Worm (Caenorhabditis elegans): ENCODE results near the gene ugt-46.

Gene ugt-46

ce11 chrX:538083-538482 is 8.0 kb upstream of the ugt-46 start:
- no peak for TF ChIP-seq lsy-2 (tag; optimal IDR thresholded peaks at IDR 0.05)
- TF ChIP-seq xbp-1 (tag; optimal IDR thresholded peaks at IDR 0.05) = no peak
- TF ChIP-seq nhr-11 (tag; optimal IDR thresholded peaks at IDR 0.05) = no peak
- TF ChIP-seq blmp-1 (tag; optimal IDR thresholded peaks at IDR 0.05) = no peak
- TF ChIP-seq ztf-4 (tag; optimal IDR thresholded peaks at IDR 0.05) = no peak
- no peak for TF ChIP-seq nhr-71 (tag; optimal IDR thresholded peaks at IDR 0.05)

- TF ChIP-seq skn-1 (tag; optimal IDR thresholded peaks at IDR 0.05) (peak; percentile 99), fkh-8 (tag; optimal IDR thresholded peaks at IDR 0.05) (no peak)
Measured at ce11 chrX:536365-536764, 6.3 kb upstream of the ugt-46 start.

- TF ChIP-seq xbp-1 (tag; optimal IDR thresholded peaks at IDR 0.05) = peak; percentile 88
- peak; percentile 77 for TF ChIP-seq swsn-7 (tag; optimal IDR thresholded peaks at IDR 0.05)
- peak; percentile 63 for TF ChIP-seq C16A3.4 (tag; optimal IDR thresholded peaks at IDR 0.05)
- TF ChIP-seq ama-1 (optimal IDR thresholded peaks at IDR 0.05) = no peak
- TF ChIP-seq zag-1 (tag; optimal IDR thresholded peaks at IDR 0.05) = peak; percentile 4
- peak; percentile 69 to 81 for TF ChIP-seq lsy-2 (tag; optimal IDR thresholded peaks at IDR 0.05)
- TF ChIP-seq elt-3 (tag; optimal IDR thresholded peaks at IDR 0.05) = peak in 2 of 6 experiments; percentile 14 to 66
- peak; percentile 63 for TF ChIP-seq fkh-8 (tag; optimal IDR thresholded peaks at IDR 0.05)
- TF ChIP-seq dpl-1 (GFP tag; optimal IDR thresholded peaks at IDR 0.05) = peak in 2 of 3 experiments; percentile 14 to 25
- no peak for TF ChIP-seq hlh-17 (GFP tag; optimal IDR thresholded peaks at IDR 0.05; ENCODE audit: borderline replicate concordance)
- TF ChIP-seq lin-35 (GFP tag; optimal IDR thresholded peaks at IDR 0.05) = peak; percentile 62 to 65
- peak in 1 of 2 experiments; percentile 75 for TF ChIP-seq mdl-1 (tag; optimal IDR thresholded peaks at IDR 0.05)
- peak; percentile 53 to 66 for TF ChIP-seq efl-1 (optimal IDR thresholded peaks at IDR 0.05)
- peak; percentile 13 to 93 for TF ChIP-seq efl-1 (GFP tag; optimal IDR thresholded peaks at IDR 0.05 in 1 of 2)
- no peak for TF ChIP-seq ceh-63 (GFP tag; optimal IDR thresholded peaks at IDR 0.05)
- no peak for TF ChIP-seq hlh-4 (tag; optimal IDR thresholded peaks at IDR 0.05)
- no peak for TF ChIP-seq sup-37 (GFP tag; optimal IDR thresholded peaks at IDR 0.05)
- TF ChIP-seq nhr-20 (tag; optimal IDR thresholded peaks at IDR 0.05) = peak; percentile 87
- TF ChIP-seq hpl-2 (GFP tag; optimal IDR thresholded peaks at IDR 0.05) = peak; percentile 48
- TF ChIP-seq nhr-237 (tag; optimal IDR thresholded peaks at IDR 0.05) = peak; percentile 36
- peak; percentile 21 for TF ChIP-seq pax-3 (tag; optimal IDR thresholded peaks at IDR 0.05)
- peak; percentile 80 for TF ChIP-seq tbx-2 (tag; optimal IDR thresholded peaks at IDR 0.05)
- peak; percentile 65 for TF ChIP-seq dsc-1 (tag; optimal IDR thresholded peaks at IDR 0.05)
- TF ChIP-seq fkh-4 (tag; optimal IDR thresholded peaks at IDR 0.05; ENCODE audit: borderline replicate concordance) = no peak
- TF ChIP-seq nhr-77 (tag; optimal IDR thresholded peaks at IDR 0.05) = peak; percentile 42
- TF ChIP-seq C04F5.9 (tag; optimal IDR thresholded peaks at IDR 0.05) = peak; percentile 35
- peak; percentile 53 for TF ChIP-seq lin-39 (tag; optimal IDR thresholded peaks at IDR 0.05)
- no peak for TF ChIP-seq pqm-1 (tag; optimal IDR thresholded peaks at IDR 0.05)
- peak; percentile 71 for TF ChIP-seq nhr-11 (tag; optimal IDR thresholded peaks at IDR 0.05)
- peak; percentile 89 for TF ChIP-seq nhr-47 (tag; optimal IDR thresholded peaks at IDR 0.05)
- peak; percentile 43 for TF ChIP-seq lir-3 (tag; optimal IDR thresholded peaks at IDR 0.05; ENCODE audit: poor library complexity)
- no peak for TF ChIP-seq nhr-28 (tag; optimal IDR thresholded peaks at IDR 0.05)
- peak; percentile 82 for TF ChIP-seq rnt-1 (tag; optimal IDR thresholded peaks at IDR 0.05)
- TF ChIP-seq mef-2 (tag; optimal IDR thresholded peaks at IDR 0.05) = peak; percentile 64
- TF ChIP-seq grh-1 (GFP tag; IDR thresholded peaks at IDR 0.05) = peak; percentile 65
- peak; percentile 72 for TF ChIP-seq lin-13 (GFP tag; optimal IDR thresholded peaks at IDR 0.05)
- peak; percentile 42 for TF ChIP-seq F16B12.6 (tag; optimal IDR thresholded peaks at IDR 0.05)
- no peak for TF ChIP-seq nhr-76 (tag; optimal IDR thresholded peaks at IDR 0.05)
- no peak for TF ChIP-seq tlp-1 (tag; optimal IDR thresholded peaks at IDR 0.05)
- no peak for TF ChIP-seq snpc-4 (tag; optimal IDR thresholded peaks at IDR 0.05)
- peak; percentile 38 for TF ChIP-seq aly-2 (tag; optimal IDR thresholded peaks at IDR 0.05)
- TF ChIP-seq mab-9 (GFP tag; IDR thresholded peaks at IDR 0.05) = peak; percentile 58; the same call in 1 of the 2 replicates
- TF ChIP-seq ceh-88 (GFP tag; IDR thresholded peaks at IDR 0.05) = peak; percentile 48; the same call in 1 of the 2 replicates
- no peak for TF ChIP-seq nhr-12 (tag; optimal IDR thresholded peaks at IDR 0.05)
- peak; percentile 81 for TF ChIP-seq fos-1 (tag; optimal IDR thresholded peaks at IDR 0.05)
- TF ChIP-seq egl-27 (tag; optimal IDR thresholded peaks at IDR 0.05) = peak; percentile 19 to 80
Measured at ce11 chrX:535728-536127, 5.6 kb upstream of the ugt-46 start, which contains the start of gene F28C10.3. TSS of gene F28C10.3 (minus strand) at chrX:535828.
